Worm (Caenorhabditis elegans) whole organism, young adult: Measurements from ENCODE around the gene Y57G7A.6.
A peak's percentile ranks its signal among the peaks of the same experiment; 100 is the strongest.

Experiments
- B0019.2 ChIP-seq: fragments of 200-800 bp; sonication (Bioruptor generic); conservative IDR thresholded peaks from 2 replicates; pipeline ENCODE4 v1.3.6; 2022; ENCODE audit warnings: missing genetic modification reagents, missing genetic modification characterization, missing compliant biosample characterization
- B0035.1 ChIP-seq: sonication (generic microtip); optimal IDR thresholded peaks from 2 replicates; lab custom pipeline; 2016; ENCODE audit warnings: missing genetic modification characterization, mild to moderate bottlenecking, missing compliant biosample characterization, missing genotype, missing genetic modification reagents
- B0261.1 ChIP-seq: sonication (generic microtip); optimal IDR thresholded peaks from 2 replicates; lab custom pipeline; 2016; ENCODE audit warnings: mild to moderate bottlenecking, missing genetic modification characterization, moderate library complexity, missing compliant biosample characterization
- F10E7.11 ChIP-seq: sonication (generic microtip); optimal IDR thresholded peaks from 2 replicates; lab custom pipeline; 2017; ENCODE audit warnings: mild to moderate bottlenecking, missing genetic modification characterization, moderate library complexity, missing compliant biosample characterization
- F33H1.4 ChIP-seq: fragments of 200-800 bp; sonication (Bioruptor generic); IDR thresholded peaks from 2 replicates; pipeline ENCODE4 v1.3.6; 2022; ENCODE audit warnings: missing genetic modification reagents, missing genetic modification characterization, missing compliant biosample characterization
- F37B4.10 ChIP-seq: fragments of 200-800 bp; sonication (Bioruptor generic); IDR thresholded peaks from 2 replicates; pipeline ENCODE4 v1.3.6; 2022; ENCODE audit warnings: missing genetic modification characterization, missing compliant biosample characterization
- F57C9.4 ChIP-seq: sonication (generic microtip); optimal IDR thresholded peaks from 2 replicates; lab custom pipeline; 2017; ENCODE audit warnings: mild to moderate bottlenecking, missing genetic modification characterization, missing compliant biosample characterization
- K12H6.12 ChIP-seq: fragments of 200-800 bp; sonication (Bioruptor generic); optimal IDR thresholded peaks from 2 replicates; lab custom pipeline; 2018; ENCODE audit warnings: mild to moderate bottlenecking, missing genetic modification characterization, missing compliant biosample characterization
- T07F8.4 ChIP-seq: sonication (generic microtip); optimal IDR thresholded peaks from 2 replicates; lab custom pipeline; 2016; ENCODE audit warnings: mild to moderate bottlenecking, missing genetic modification characterization, moderate library complexity, missing compliant biosample characterization
- T26A5.8 ChIP-seq: sonication (generic microtip); optimal IDR thresholded peaks from 2 replicates; lab custom pipeline; 2016; ENCODE audit warnings: missing genetic modification characterization, missing compliant biosample characterization
- Y56A3A.18 ChIP-seq: fragments of 200-800 bp; sonication (Bioruptor generic); IDR thresholded peaks from 2 replicates; pipeline ENCODE4 v1.3.6; 2022; ENCODE audit warnings: missing genetic modification reagents, missing genetic modification characterization, missing compliant biosample characterization
- akir-1 ChIP-seq: fragments of 200-800 bp; sonication (Bioruptor generic); optimal IDR thresholded peaks from 2 replicates; lab custom pipeline; 2018; ENCODE audit warnings: mild to moderate bottlenecking, missing genetic modification characterization, moderate library complexity, missing compliant biosample characterization
- attf-5 ChIP-seq: fragments of 200-800 bp; sonication (Bioruptor generic); optimal IDR thresholded peaks from 2 replicates; lab custom pipeline; 2018; ENCODE audit warnings: mild to moderate bottlenecking, missing genetic modification characterization, missing compliant biosample characterization
- bed-1 ChIP-seq: fragments of 200-800 bp; sonication (Bioruptor generic); IDR thresholded peaks from 2 replicates; pipeline ENCODE4 v1.3.6; 2022; ENCODE audit warnings: missing genetic modification reagents, missing genetic modification characterization, missing compliant biosample characterization
- cebp-1 ChIP-seq, 2 experiments: fragments of 200-800 bp in 1 of 2; sonication (Bioruptor generic) in 1 of 2; sonication (generic microtip) in 1 of 2; IDR thresholded peaks in 1 of 2; optimal IDR thresholded peaks in 1 of 2; 2 replicates each; pipeline versions ENCODE4 v1.3.6 to Lab custom; 2017 to 2022; ENCODE audit warnings: missing compliant biosample characterization in 2 of 2, missing genetic modification characterization in 2 of 2, mild to moderate bottlenecking in 1 of 2, missing genetic modification reagents in 1 of 2, moderate library complexity in 1 of 2
- cebp-2 ChIP-seq: fragments of 200-800 bp; sonication (Bioruptor generic); IDR thresholded peaks from 2 replicates; pipeline ENCODE4 v1.3.6; 2022; ENCODE audit warnings: missing genetic modification characterization, missing compliant biosample characterization
- ceh-100 ChIP-seq: fragments of 200-800 bp; sonication (Bioruptor generic); IDR thresholded peaks from 2 replicates; pipeline ENCODE4 v1.3.6; 2022; ENCODE audit warnings: missing genetic modification reagents, missing genetic modification characterization, missing compliant biosample characterization
- ceh-40 ChIP-seq: fragments of 200-800 bp; sonication (Bioruptor generic); IDR thresholded peaks from 2 replicates; pipeline ENCODE4 v1.3.6; 2022; ENCODE audit warnings: missing genetic modification characterization, missing compliant biosample characterization
- ceh-79 ChIP-seq: sonication (generic microtip); optimal IDR thresholded peaks from 2 replicates; lab custom pipeline; 2017; ENCODE audit warnings: mild to moderate bottlenecking, missing genetic modification characterization, missing compliant biosample characterization
- ceh-91 ChIP-seq: fragments of 200-800 bp; sonication (Bioruptor generic); IDR thresholded peaks from 2 replicates; pipeline ENCODE4 v1.3.6; 2022; ENCODE audit warnings: missing genetic modification reagents, missing genetic modification characterization, missing compliant biosample characterization
- egrh-3 ChIP-seq: fragments of 200-800 bp; sonication (Bioruptor generic); IDR thresholded peaks from 2 replicates; pipeline ENCODE4 v1.3.6; 2022; ENCODE audit warnings: missing genetic modification reagents, missing genetic modification characterization, missing compliant biosample characterization
- ets-4 ChIP-seq: fragments of 200-800 bp; sonication (Bioruptor generic); optimal IDR thresholded peaks from 2 replicates; lab custom pipeline; 2018; ENCODE audit warnings: mild to moderate bottlenecking, missing genetic modification characterization, missing compliant biosample characterization
- gei-17 ChIP-seq: fragments of 200-800 bp; sonication (Bioruptor generic); optimal IDR thresholded peaks from 2 replicates; lab custom pipeline; 2018; ENCODE audit warnings: mild to moderate bottlenecking, missing genetic modification characterization, missing compliant biosample characterization
- hlh-12 ChIP-seq: sonication (generic microtip); optimal IDR thresholded peaks from 2 replicates; lab custom pipeline; 2016; ENCODE audit warnings: missing genetic modification characterization, missing compliant biosample characterization
- hlh-26 ChIP-seq: fragments of 200-800 bp; sonication (Bioruptor generic); conservative IDR thresholded peaks from 2 replicates; pipeline ENCODE4 v1.3.6; 2022; ENCODE audit warnings: missing genetic modification reagents, missing genetic modification characterization, missing compliant biosample characterization
- hmg-1.2 ChIP-seq: fragments of 200-800 bp; sonication (Bioruptor generic); IDR thresholded peaks from 2 replicates; pipeline ENCODE4 v1.3.6; 2022; ENCODE audit warnings: missing genetic modification reagents, missing genetic modification characterization, missing compliant biosample characterization
- hmg-20 ChIP-seq: fragments of 200-800 bp; sonication (Bioruptor generic); IDR thresholded peaks from 2 replicates; pipeline ENCODE4 v1.3.6; 2022; ENCODE audit warnings: missing genetic modification reagents, missing genetic modification characterization, missing compliant biosample characterization
- hsf-1 ChIP-seq: fragments of 200-800 bp; sonication (Bioruptor generic); IDR thresholded peaks from 2 replicates; pipeline ENCODE4 v1.3.6; 2022; ENCODE audit warnings: missing genetic modification reagents, missing genetic modification characterization, missing compliant biosample characterization
- let-526 ChIP-seq: fragments of 200-800 bp; sonication (Bioruptor generic); IDR thresholded peaks from 2 replicates; pipeline ENCODE4 v1.3.6; 2022; ENCODE audit warnings: missing genetic modification reagents, missing genetic modification characterization, missing compliant biosample characterization
- let-607 ChIP-seq, 2 experiments: fragments of 200-800 bp in 1 of 2; sonication (Bioruptor generic) in 1 of 2; sonication (generic microtip) in 1 of 2; optimal IDR thresholded peaks; 2 replicates each; lab custom pipeline; 2016 to 2018; ENCODE audit warnings: mild to moderate bottlenecking in 2 of 2, missing compliant biosample characterization in 2 of 2, missing genetic modification characterization in 2 of 2, moderate library complexity in 2 of 2, missing genotype in 1 of 2
- lin-26 ChIP-seq: fragments of 200-800 bp; sonication (Bioruptor generic); IDR thresholded peaks from 2 replicates; pipeline ENCODE4 v1.3.6; 2022; ENCODE audit warnings: missing genetic modification reagents, missing genetic modification characterization, missing compliant biosample characterization
- lin-54 ChIP-seq: fragments of 200-800 bp; sonication (Bioruptor generic); optimal IDR thresholded peaks from 2 replicates; lab custom pipeline; 2018; ENCODE audit warnings: mild to moderate bottlenecking, missing genetic modification characterization, missing compliant biosample characterization
- lsl-1 ChIP-seq: fragments of 200-800 bp; sonication (Bioruptor generic); optimal IDR thresholded peaks from 2 replicates; lab custom pipeline; 2018; ENCODE audit warnings: mild to moderate bottlenecking, missing genetic modification characterization, moderate library complexity, missing compliant biosample characterization
- madf-10 ChIP-seq: sonication (generic microtip); optimal IDR thresholded peaks from 2 replicates; lab custom pipeline; 2016; ENCODE audit warnings: mild to moderate bottlenecking, missing genetic modification characterization, missing compliant biosample characterization
- mel-28 ChIP-seq: sonication (generic microtip); optimal IDR thresholded peaks from 2 replicates; lab custom pipeline; 2016; ENCODE audit warnings: borderline replicate concordance, mild to moderate bottlenecking, missing genetic modification characterization, missing compliant biosample characterization
- mes-4 ChIP-seq: sonication (generic microtip); optimal IDR thresholded peaks from 2 replicates; lab custom pipeline; 2016; ENCODE audit warnings: missing genotype, missing genetic modification characterization, missing compliant biosample characterization
- mxl-1 ChIP-seq: sonication (generic microtip); optimal IDR thresholded peaks from 2 replicates; lab custom pipeline; 2016; ENCODE audit warnings: missing genetic modification characterization, missing compliant biosample characterization
- nhr-27 ChIP-seq: fragments of 200-800 bp; sonication (Bioruptor generic); optimal IDR thresholded peaks from 2 replicates; lab custom pipeline; 2018; ENCODE audit warnings: mild to moderate bottlenecking, missing genetic modification characterization, moderate library complexity, missing compliant biosample characterization
- pbrm-1 ChIP-seq: fragments of 200-800 bp; sonication (Bioruptor generic); IDR thresholded peaks from 2 replicates; pipeline ENCODE4 v1.3.6; 2022; ENCODE audit warnings: missing genetic modification reagents, missing genetic modification characterization, missing compliant biosample characterization
- pha-4 ChIP-seq: fragments of 150-350 bp; sonication (generic microtip); optimal IDR thresholded peaks from 2 replicates; lab custom pipeline; 2014; ENCODE audit warnings: missing biosample characterization, missing genetic modification reagents, missing genetic modification characterization
- rcor-1 ChIP-seq: fragments of 200-800 bp; sonication (Bioruptor generic); IDR thresholded peaks from 2 replicates; pipeline ENCODE4 v1.3.6; 2022; ENCODE audit warnings: missing genetic modification reagents, missing genetic modification characterization, missing compliant biosample characterization
- sdz-38 ChIP-seq: sonication (generic microtip); optimal IDR thresholded peaks from 2 replicates; lab custom pipeline; 2016; ENCODE audit warnings: missing genotype, missing genetic modification characterization, missing compliant biosample characterization
- snpc-1.1 ChIP-seq: sonication (generic microtip); optimal IDR thresholded peaks from 2 replicates; lab custom pipeline; 2017; ENCODE audit warnings: missing genetic modification characterization, mild to moderate bottlenecking, missing compliant biosample characterization, antibody characterized with exemption, moderate library complexity, missing genotype, missing genetic modification reagents; ENCODE audit not compliant: insufficient read depth
- snpc-3.4 ChIP-seq: sonication (generic microtip); optimal IDR thresholded peaks from 2 replicates; lab custom pipeline; 2017; ENCODE audit warnings: missing genetic modification characterization, mild to moderate bottlenecking, missing compliant biosample characterization, antibody characterized with exemption, moderate library complexity, missing genotype, missing genetic modification reagents
- somi-1 ChIP-seq: fragments of 200-800 bp; sonication (Bioruptor generic); optimal IDR thresholded peaks from 2 replicates; lab custom pipeline; 2018; ENCODE audit warnings: mild to moderate bottlenecking, missing genetic modification characterization, missing compliant biosample characterization
- tbp1 ChIP-seq: fragments of 200-800 bp; sonication (Bioruptor generic); optimal IDR thresholded peaks from 2 replicates; lab custom pipeline; 2018; ENCODE audit warnings: mild to moderate bottlenecking, missing genetic modification characterization, missing compliant biosample characterization
- unc-130 ChIP-seq: sonication (generic microtip); optimal IDR thresholded peaks from 2 replicates; lab custom pipeline; 2016; ENCODE audit warnings: missing genetic modification reagents, missing genetic modification characterization, missing compliant biosample characterization

Y57G7A.6 gene

DNA sequence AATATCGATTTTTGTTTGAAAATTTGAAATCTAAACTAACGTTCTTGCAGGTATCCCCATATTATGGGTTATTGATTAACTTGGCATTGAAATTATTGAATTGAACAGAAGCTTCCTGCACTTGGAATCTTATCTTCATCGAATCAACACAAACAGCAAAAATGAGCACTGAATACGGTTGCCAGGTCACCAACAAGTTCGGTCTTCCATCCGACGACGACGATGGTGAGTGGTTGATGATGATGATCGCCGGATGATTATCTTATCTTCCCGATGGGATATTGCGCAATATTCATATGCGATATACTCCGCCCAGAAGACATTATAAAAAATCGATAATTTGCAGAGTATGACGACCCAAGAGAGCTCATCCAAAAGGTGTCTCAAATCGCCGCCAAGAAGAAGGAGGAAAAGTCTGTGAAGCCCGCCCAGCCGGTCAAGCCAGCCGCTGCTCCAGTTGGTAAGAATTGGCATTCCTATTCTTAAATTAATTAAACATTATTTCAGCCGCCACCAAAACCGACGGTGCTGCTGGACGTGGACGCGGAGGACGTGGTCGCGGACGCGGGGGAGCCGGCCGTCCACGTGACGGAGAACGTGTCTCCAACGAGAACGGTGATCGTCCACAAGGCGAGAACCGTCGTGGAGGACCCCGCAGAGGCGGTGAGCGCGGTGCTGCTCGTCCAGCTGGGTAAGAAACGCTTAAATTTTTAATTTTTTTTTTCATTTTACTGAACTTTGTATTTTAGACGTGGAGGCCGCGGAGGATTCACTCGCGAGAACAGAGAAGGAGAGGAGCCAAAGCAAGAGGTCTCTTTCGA lies 35.8 kb upstream of the Y57G7A.6 start, which contains the start of gene vig-1:
vig-1 (plus strand) TSS at position 51 of the 821 bp plus-strand sequence.
- TF ChIP-seq Y56A3A.18 (GFP tag; lab: Robert Waterston, UW) (no peak), lin-26 (0 out of 2 replicates have a peak, but pooled peaks have one; percentile 26), pbrm-1 (no peak), cebp-1 (GFP tag; IDR thresholded peaks at IDR 0.05; lab: Robert Waterston, UW) (no peak), cebp-1 (tag; optimal IDR thresholded peaks at IDR 0.05; lab: Kevin White, UChicago) (peak; percentile 28), F57C9.4 (tag; lab: Kevin White, UChicago) (no peak), cebp-2 (GFP tag; lab: Robert Waterston, UW) (no peak), ceh-91 (GFP tag; lab: Robert Waterston, UW) (no peak), hsf-1 (no peak), hmg-1.2 (GFP tag; lab: Robert Waterston, UW) (no peak), B0035.1 (tag; lab: Kevin White, UChicago) (no peak), snpc-1.1 (no peak), hlh-12 (tag; lab: Kevin White, UChicago) (no peak), egrh-3 (GFP tag; lab: Robert Waterston, UW) (peak; percentile 88), gei-17 (GFP tag; lab: Kevin White, UChicago) (no peak), hlh-26 (GFP tag; lab: Robert Waterston, UW) (no peak), ets-4 (GFP tag; lab: Kevin White, UChicago) (no peak), unc-130 (GFP tag; lab: Kevin White, UChicago) (no peak), snpc-3.4 (tag; lab: Kevin White, UChicago) (no peak), lin-54 (GFP tag; lab: Kevin White, UChicago) (peak; percentile 38), mes-4 (no peak), somi-1 (GFP tag; lab: Kevin White, UChicago) (no peak), F33H1.4 (GFP tag; lab: Robert Waterston, UW) (peak; percentile 20; the same call in 1 of the 2 replicates), B0261.1 (tag; lab: Kevin White, UChicago) (no peak), F10E7.11 (no peak), bed-1 (no peak), madf-10 (tag; lab: Kevin White, UChicago) (no peak), F37B4.10 (GFP tag; lab: Robert Waterston, UW) (no peak), lsl-1 (peak; percentile 46), K12H6.12 (tag; lab: Kevin White, UChicago) (no peak), ceh-40 (GFP tag; lab: Robert Waterston, UW) (no peak), attf-5 (GFP tag; lab: Kevin White, UChicago) (peak; percentile 24), T26A5.8 (no peak), ceh-79 (no peak), let-526 (no peak), mxl-1 (tag; lab: Kevin White, UChicago) (no peak), tbp1 (GFP tag; lab: Kevin White, UChicago) (no peak), hmg-20 (GFP tag; lab: Robert Waterston, UW) (no peak), T07F8.4 (no peak), nhr-27 (tag; lab: Kevin White, UChicago) (no peak), mel-28 (no peak), rcor-1 (GFP tag; lab: Robert Waterston, UW) (no peak), pha-4 (tag; lab: Kevin White, UChicago) (no peak), B0019.2 (GFP tag; lab: Robert Waterston, UW) (no peak), ceh-100 (GFP tag; lab: Robert Waterston, UW) (no peak), let-607 (tag; optimal IDR thresholded peaks at IDR 0.05; lab: Kevin White, UChicago) (no peak), sdz-38 (tag; lab: Kevin White, UChicago) (no peak), akir-1 (GFP tag; lab: Kevin White, UChicago) (no peak)
